Fruit fly (Drosophila melanogaster) whole organism, embryonic: ENCODE results near the gene Act87E.
A peak's percentile ranks its signal among the peaks of the same experiment; 100 is the strongest.

Experiments used
- ATbp ChIP-seq: fragments of 200-800 bp; sonication (Bioruptor generic); optimal IDR thresholded peaks from 2 replicates; lab custom pipeline; 2017; ENCODE audit warnings: missing biosample characterization, mild to moderate bottlenecking, missing genetic modification characterization, missing genetic modification reagents
- Aef1 ChIP-seq: fragments of 200-800 bp; sonication (Bioruptor generic); IDR thresholded peaks from 3 replicates; pipeline ENCODE4 v1.3.6; 2022; ENCODE audit warnings: missing biosample characterization, missing genetic modification characterization
- Antp ChIP-seq: fragments of 200-800 bp; sonication (Bioruptor generic); optimal IDR thresholded peaks from 3 replicates; lab custom pipeline; 2016; ENCODE audit warnings: missing biosample characterization, missing genetic modification characterization
- Atf6 ChIP-seq: fragments of 200-800 bp; sonication (Bioruptor generic); IDR thresholded peaks from 2 replicates; pipeline ENCODE4 v1.3.6; 2022; ENCODE audit warnings: missing biosample characterization, missing genetic modification characterization
- Bdp1 ChIP-seq: fragments of 200-800 bp; sonication (Bioruptor generic); optimal IDR thresholded peaks from 3 replicates; lab custom pipeline; 2016; ENCODE audit warnings: missing biosample characterization, missing genetic modification characterization
- CG10209 ChIP-seq: fragments of 200-800 bp; sonication (Bioruptor generic); optimal IDR thresholded peaks from 3 replicates; lab custom pipeline; 2017; ENCODE audit warnings: missing biosample characterization, mild to moderate bottlenecking, missing genetic modification characterization, missing genetic modification reagents
- CG13775 ChIP-seq: fragments of 200-800 bp; sonication (Bioruptor generic); optimal IDR thresholded peaks from 3 replicates; lab custom pipeline; 2017; ENCODE audit warnings: missing biosample characterization, mild to moderate bottlenecking, missing genetic modification characterization
- CG15601 ChIP-seq: fragments of 200-800 bp; sonication (Bioruptor generic); optimal IDR thresholded peaks from 3 replicates; lab custom pipeline; 2019; ENCODE audit warnings: missing biosample characterization, mild to moderate bottlenecking, missing genetic modification characterization, moderate library complexity
- CG1602 ChIP-seq: fragments of 200-800 bp; sonication (Bioruptor generic); optimal IDR thresholded peaks from 3 replicates; lab custom pipeline; 2016; ENCODE audit warnings: missing biosample characterization, missing genetic modification characterization
- CG2116 ChIP-seq: fragments of 200-800 bp; sonication (Bioruptor generic); optimal IDR thresholded peaks from 3 replicates; lab custom pipeline; 2018; ENCODE audit warnings: missing biosample characterization, mild to moderate bottlenecking, missing genetic modification characterization
- CG30403 ChIP-seq: fragments of 200-800 bp; sonication (Bioruptor generic); optimal IDR thresholded peaks from 3 replicates; lab custom pipeline; 2016; ENCODE audit warnings: missing biosample characterization, missing genetic modification characterization
- CG33213 ChIP-seq: fragments of 200-800 bp; sonication (Bioruptor generic); optimal IDR thresholded peaks from 3 replicates; lab custom pipeline; 2016; ENCODE audit warnings: missing biosample characterization, missing genetic modification characterization
- CG3838 ChIP-seq: fragments of 200-800 bp; sonication (Bioruptor generic); optimal IDR thresholded peaks from 3 replicates; lab custom pipeline; 2016; ENCODE audit warnings: missing biosample characterization, missing genetic modification characterization
- CG7357 ChIP-seq: fragments of 200-800 bp; sonication (Bioruptor generic); IDR thresholded peaks from 3 replicates; pipeline ENCODE4 v1.3.6; 2022; ENCODE audit warnings: missing biosample characterization, missing genetic modification characterization
- CG9797 ChIP-seq: fragments of 200-800 bp; sonication (Bioruptor generic); optimal IDR thresholded peaks from 3 replicates; lab custom pipeline; 2018; ENCODE audit warnings: missing biosample characterization, mild to moderate bottlenecking, missing genetic modification characterization
- CoRest ChIP-seq: fragments of 200-800 bp; sonication (Bioruptor generic); optimal IDR thresholded peaks from 3 replicates; lab custom pipeline; 2018; ENCODE audit warnings: missing biosample characterization, mild to moderate bottlenecking, missing genetic modification characterization, moderate library complexity
- Dref ChIP-seq: fragments of 200-800 bp; sonication (Bioruptor generic); IDR thresholded peaks from 2 replicates; pipeline ENCODE4 v1.3.6; 2022; ENCODE audit warnings: missing biosample characterization, missing genetic modification characterization
- E2f2 ChIP-seq: fragments of 200-800 bp; sonication (Bioruptor generic); IDR thresholded peaks from 2 replicates; pipeline ENCODE4 v1.3.6; 2022; ENCODE audit warnings: missing biosample characterization, missing genetic modification characterization
- Ets65A ChIP-seq: fragments of 200-800 bp; sonication (Bioruptor generic); peaks from one replicate; lab custom pipeline; 2016; ENCODE audit warnings: missing biosample characterization, missing genetic modification characterization
- Fer1 ChIP-seq: fragments of 200-800 bp; sonication (Bioruptor generic); optimal IDR thresholded peaks from 2 replicates; lab custom pipeline; 2017; ENCODE audit warnings: missing biosample characterization, mild to moderate bottlenecking, missing genetic modification characterization
- Fer2 ChIP-seq: fragments of 200-800 bp; sonication (Bioruptor generic); optimal IDR thresholded peaks from 2 replicates; lab custom pipeline; 2018; ENCODE audit warnings: missing biosample characterization, mild to moderate bottlenecking, missing genetic modification characterization, moderate library complexity
- Fer3 ChIP-seq: fragments of 200-800 bp; sonication (Bioruptor generic); optimal IDR thresholded peaks from 2 replicates; lab custom pipeline; 2018; ENCODE audit warnings: missing biosample characterization, mild to moderate bottlenecking, missing genetic modification characterization, moderate library complexity
- Lpt ChIP-seq: fragments of >200 bp; optimal IDR thresholded peaks from 2 replicates; lab custom pipeline; 2018; ENCODE audit warnings: missing biosample characterization, missing genetic modification characterization
- MESR4 ChIP-seq: fragments of 200-800 bp; sonication (Bioruptor generic); optimal IDR thresholded peaks from 2 replicates; lab custom pipeline; 2018; ENCODE audit warnings: missing biosample characterization, mild to moderate bottlenecking, missing genetic modification characterization, moderate library complexity
- Meics ChIP-seq: fragments of 200-800 bp; sonication (Bioruptor generic); optimal IDR thresholded peaks from 2 replicates; lab custom pipeline; 2017; ENCODE audit warnings: missing biosample characterization, mild to moderate bottlenecking, missing genetic modification characterization
- Mrtf ChIP-seq: fragments of 200-800 bp; sonication (Bioruptor generic); IDR thresholded peaks from 3 replicates; pipeline ENCODE4 v1.3.6; 2022; ENCODE audit warnings: missing biosample characterization, missing genetic modification characterization
- Nf-YB ChIP-seq: fragments of 200-800 bp; sonication (Bioruptor generic); optimal IDR thresholded peaks from 3 replicates; lab custom pipeline; 2019; ENCODE audit warnings: missing biosample characterization, mild to moderate bottlenecking, missing genetic modification characterization, moderate library complexity
- Oli ChIP-seq: fragments of 200-800 bp; sonication (Bioruptor generic); optimal IDR thresholded peaks from 2 replicates; lab custom pipeline; 2018; ENCODE audit warnings: missing biosample characterization, mild to moderate bottlenecking, missing genetic modification characterization, moderate library complexity
- Six4 ChIP-seq: fragments of 200-800 bp; sonication (Bioruptor generic); optimal IDR thresholded peaks from 2 replicates; lab custom pipeline; 2016; ENCODE audit warnings: missing biosample characterization, missing genetic modification characterization
- Stat92E ChIP-seq, 3 experiments: fragments of >200 bp in 2 of 3; fragments of 200-800 bp in 1 of 3; sonication (Bioruptor generic) in 1 of 3; optimal IDR thresholded peaks; 2 replicates each; lab custom pipeline; 2017 to 2019; ENCODE audit warnings: missing biosample characterization in 3 of 3, missing genetic modification characterization in 3 of 3, mild to moderate bottlenecking in 1 of 3, moderate library complexity in 1 of 3
- ac ChIP-seq: fragments of 200-800 bp; sonication (Bioruptor generic); optimal IDR thresholded peaks from 3 replicates; lab custom pipeline; 2017; ENCODE audit warnings: missing biosample characterization, mild to moderate bottlenecking, missing genetic modification characterization
- bsh ChIP-seq, 2 experiments: fragments of 200-800 bp; sonication (Bioruptor generic); optimal IDR thresholded peaks; 2 replicates each; lab custom pipeline; 2017 to 2018; ENCODE audit warnings: mild to moderate bottlenecking in 2 of 2, missing biosample characterization in 2 of 2, missing genetic modification characterization in 2 of 2, moderate library complexity in 1 of 2
- chinmo ChIP-seq: fragments of 200-800 bp; sonication (Bioruptor generic); IDR thresholded peaks from 4 replicates; pipeline ENCODE4 v1.3.6; 2022; ENCODE audit warnings: missing biosample characterization, missing genetic modification characterization; ENCODE audit not compliant: partially characterized antibody
- danr ChIP-seq: fragments of 200-800 bp; sonication (Bioruptor generic); IDR thresholded peaks from 2 replicates; pipeline ENCODE4 v1.3.6; 2022; ENCODE audit warnings: missing biosample characterization, missing genetic modification characterization
- dm ChIP-seq: fragments of 200-800 bp; sonication (Bioruptor generic); optimal IDR thresholded peaks from 3 replicates; lab custom pipeline; 2016; ENCODE audit warnings: missing biosample characterization, missing genetic modification characterization
- dmrt11E ChIP-seq: fragments of 200-800 bp; sonication (Bioruptor generic); optimal IDR thresholded peaks from 3 replicates; lab custom pipeline; 2018; ENCODE audit warnings: missing biosample characterization, mild to moderate bottlenecking, missing genetic modification characterization, moderate library complexity
- dmrt99B ChIP-seq: fragments of 200-800 bp; sonication (Bioruptor generic); optimal IDR thresholded peaks from 2 replicates; lab custom pipeline; 2018; ENCODE audit warnings: missing biosample characterization, mild to moderate bottlenecking, missing genetic modification characterization, moderate library complexity
- ewg ChIP-seq: fragments of 200-800 bp; sonication (Bioruptor generic); optimal IDR thresholded peaks from 3 replicates; lab custom pipeline; 2017; ENCODE audit warnings: mild to moderate bottlenecking, missing biosample characterization, missing genetic modification reagents, missing genetic modification characterization
- exex ChIP-seq: fragments of 200-800 bp; sonication (Bioruptor generic); optimal IDR thresholded peaks from 4 replicates; lab custom pipeline; 2018; ENCODE audit warnings: missing biosample characterization, mild to moderate bottlenecking, missing genetic modification characterization, moderate library complexity
- grau ChIP-seq: fragments of 200-800 bp; optimal IDR thresholded peaks from 3 replicates; lab custom pipeline; 2019; ENCODE audit warnings: missing biosample characterization, mild to moderate bottlenecking, missing genetic modification characterization, moderate library complexity
- gsb ChIP-seq: fragments of 200-800 bp; sonication (Bioruptor generic); IDR thresholded peaks from 2 replicates; pipeline ENCODE4 v1.3.6; 2022; ENCODE audit warnings: missing biosample characterization, missing genetic modification characterization
- insv ChIP-seq, 2 experiments: fragments of 200-800 bp; sonication (Bioruptor generic); optimal IDR thresholded peaks; 3 replicates each; lab custom pipeline; 2016 to 2018; ENCODE audit warnings: missing biosample characterization in 2 of 2, missing genetic modification characterization in 2 of 2
- nmo ChIP-seq: fragments of 200-800 bp; sonication (Bioruptor generic); optimal IDR thresholded peaks from 2 replicates; lab custom pipeline; 2018; ENCODE audit warnings: missing biosample characterization, mild to moderate bottlenecking, missing genetic modification characterization, moderate library complexity
- phol ChIP-seq: fragments of 200-800 bp; sonication (Bioruptor generic); optimal IDR thresholded peaks from 3 replicates; lab custom pipeline; 2018; ENCODE audit warnings: missing biosample characterization, mild to moderate bottlenecking, missing genetic modification characterization, moderate library complexity
- prd ChIP-seq, 3 experiments: fragments of >200 bp in 2 of 3; fragments of 200-800 bp in 1 of 3; sonication (Bioruptor generic) in 1 of 3; optimal IDR thresholded peaks in 2 of 3; IDR thresholded peaks in 1 of 3; 2 replicates in 2 of 3; 3 replicates in 1 of 3; pipeline versions ENCODE4 v1.3.6 to Lab custom; 2017 to 2022; ENCODE audit warnings: missing biosample characterization in 1 of 3, missing genetic modification characterization in 1 of 3
- sc ChIP-seq, 3 experiments: fragments of >200 bp in 2 of 3; fragments of 200-800 bp in 1 of 3; sonication (Bioruptor generic) in 1 of 3; optimal IDR thresholded peaks; 2 replicates in 2 of 3; 3 replicates in 1 of 3; lab custom pipeline; 2017; ENCODE audit warnings: mild to moderate bottlenecking in 1 of 3, missing biosample characterization in 1 of 3, missing genetic modification characterization in 1 of 3, missing genetic modification reagents in 1 of 3
- zen ChIP-seq: fragments of 200-800 bp; sonication (Bioruptor generic); optimal IDR thresholded peaks from 3 replicates; lab custom pipeline; 2018; ENCODE audit warnings: missing biosample characterization, mild to moderate bottlenecking, missing genetic modification characterization, moderate library complexity

Act87E gene

dm6 chr3R:13381744-13382435 is 43.9 kb upstream of the Act87E start, which contains the start of the genes mRpS21 and Droj2 (continued):
- no peak for TF ChIP-seq ac (GFP tag; lab: Kevin White, UChicago)
- no peak for TF ChIP-seq dmrt99B (tag; lab: Kevin White, UChicago)
- TF ChIP-seq ewg (GFP tag; lab: Kevin White, UChicago): peak; percentile 26
- no peak for TF ChIP-seq Oli (tag; lab: Kevin White, UChicago)
- TF ChIP-seq phol (tag; lab: Kevin White, UChicago): peak; percentile 84
- TF ChIP-seq CG15601 (tag; lab: Kevin White, UChicago): peak; percentile 70
- no peak for TF ChIP-seq prd (optimal IDR thresholded peaks at IDR 0.05; lab: Kevin White, UChicago)
- peak; percentile 61 for TF ChIP-seq prd (GFP tag; IDR thresholded peaks at IDR 0.05; lab: Robert Waterston, UW)
- TF ChIP-seq dm (GFP tag; lab: Kevin White, UChicago): peak; percentile 39
- TF ChIP-seq Aef1 (GFP tag; lab: Robert Waterston, UW): no peak
- peak; percentile 8 for TF ChIP-seq CG3838 (GFP tag; lab: Kevin White, UChicago)
- peak; percentile 9 for TF ChIP-seq CG1602 (GFP tag; lab: Kevin White, UChicago)
- peak; percentile 46; the same call in 1 of the 2 replicates for TF ChIP-seq Atf6 (GFP tag; lab: Robert Waterston, UW)
- no peak for TF ChIP-seq danr (GFP tag; lab: Robert Waterston, UW)
- TF ChIP-seq bsh (GFP tag; optimal IDR thresholded peaks at IDR 0.05; lab: Kevin White, UChicago): peak in 1 of 2 experiments; percentile 36
- TF ChIP-seq CG33213 (GFP tag; lab: Kevin White, UChicago): peak; percentile 28
- TF ChIP-seq E2f2 (GFP tag; lab: Robert Waterston, UW): peak; percentile 42; the same call in 1 of the 2 replicates
- peak; percentile 22 for TF ChIP-seq CG10209
- peak; percentile 93 for TF ChIP-seq Ets65A
- TF ChIP-seq zen: peak; percentile 79
- peak; percentile 40 for TF ChIP-seq exex (tag; lab: Kevin White, UChicago)
- peak; percentile 70 for TF ChIP-seq CG30403 (GFP tag; lab: Kevin White, UChicago)
- TF ChIP-seq Six4 (GFP tag; lab: Kevin White, UChicago): peak; percentile 50
- peak; percentile 45 for TF ChIP-seq Fer1 (GFP tag; lab: Kevin White, UChicago)
- no peak for TF ChIP-seq CG7357 (GFP tag; lab: Robert Waterston, UW)
- TF ChIP-seq Dref (GFP tag; lab: Robert Waterston, UW): 0 out of 2 replicates have a peak, but pooled peaks have one; percentile 28
- TF ChIP-seq Bdp1 (GFP tag; lab: Kevin White, UChicago): peak; percentile 29
- TF ChIP-seq Fer3 (tag; lab: Kevin White, UChicago): peak; percentile 47
- no peak for TF ChIP-seq sc (optimal IDR thresholded peaks at IDR 0.05; lab: Kevin White, UChicago)
- no peak for TF ChIP-seq sc (GFP tag; optimal IDR thresholded peaks at IDR 0.05; lab: Kevin White, UChicago)
- TF ChIP-seq insv (GFP tag; optimal IDR thresholded peaks at IDR 0.05; lab: Kevin White, UChicago): peak in 1 of 2 experiments; percentile 97
- TF ChIP-seq ATbp: no peak
- TF ChIP-seq Antp (GFP tag; lab: Kevin White, UChicago): peak; percentile 26
- no peak for TF ChIP-seq chinmo
- TF ChIP-seq Nf-YB (GFP tag; lab: Kevin White, UChicago): peak; percentile 7
- TF ChIP-seq Fer2 (tag; lab: Kevin White, UChicago): peak; percentile 34
- peak; percentile 54 for TF ChIP-seq dmrt11E (tag; lab: Kevin White, UChicago)
- TF ChIP-seq Mrtf: no peak
- peak; percentile 82 for TF ChIP-seq CoRest (tag; lab: Kevin White, UChicago)
- TF ChIP-seq CG13775 (GFP tag; lab: Kevin White, UChicago): peak; percentile 56
- TF ChIP-seq MESR4: peak; percentile 74
- TF ChIP-seq CG9797 (GFP tag; lab: Kevin White, UChicago): peak; percentile 97
- peak; percentile 67 for TF ChIP-seq grau (tag; lab: Kevin White, UChicago)
- TF ChIP-seq Lpt: no peak
- peak; percentile 83 for TF ChIP-seq nmo (GFP tag; lab: Kevin White, UChicago)
- peak; percentile 29 for TF ChIP-seq Meics (GFP tag; lab: Kevin White, UChicago)
- peak in 1 of 3 experiments; percentile 63 for TF ChIP-seq Stat92E (GFP tag; optimal IDR thresholded peaks at IDR 0.05; lab: Kevin White, UChicago)
- TF ChIP-seq CG2116: peak; percentile 96
- no peak for TF ChIP-seq gsb (GFP tag; lab: Robert Waterston, UW)
